Worm (Caenorhabditis elegans) whole organism, L4 larva: ENCODE measurements around the gene pgm-3.

Experiments used
- F26F4.8 ChIP-seq: fragments of 200-800 bp; sonication (Bioruptor generic); conservative IDR thresholded peaks from 2 replicates; pipeline ENCODE4 v1.3.6; 2022; ENCODE audit warnings: missing genetic modification characterization, missing compliant biosample characterization
- R02D3.7 ChIP-seq: fragments of 150-350 bp; sonication (generic microtip); optimal IDR thresholded peaks from 3 replicates; lab custom pipeline; 2014; ENCODE audit warnings: missing biosample characterization, missing genetic modification characterization
- T20F7.1 ChIP-seq: fragments of 200-800 bp; sonication (Bioruptor generic); optimal IDR thresholded peaks from 2 replicates; lab custom pipeline; 2018; ENCODE audit warnings: mild to moderate bottlenecking, missing genetic modification characterization, missing compliant biosample characterization
- Y5F2A.4 ChIP-seq: fragments of 200-800 bp; sonication (Bioruptor generic); optimal IDR thresholded peaks from 2 replicates; lab custom pipeline; 2018; ENCODE audit warnings: mild to moderate bottlenecking, missing genetic modification characterization, missing compliant biosample characterization
- Y75B8A.6 ChIP-seq: fragments of 200-800 bp; sonication (Bioruptor generic); IDR thresholded peaks from 2 replicates; pipeline ENCODE4 v1.3.6; 2022; ENCODE audit warnings: missing genetic modification reagents, missing genetic modification characterization, missing compliant biosample characterization
- ZK337.2 ChIP-seq: fragments of 200-800 bp; sonication (Bioruptor generic); IDR thresholded peaks from 2 replicates; pipeline ENCODE4 v1.3.6; 2022; ENCODE audit warnings: missing genetic modification reagents, missing genetic modification characterization, missing compliant biosample characterization
- aha-1 ChIP-seq: fragments of 150-350 bp; peaks from one replicate; lab custom pipeline; 2014; ENCODE audit warnings: missing biosample characterization, missing genetic modification characterization
- ces-1 ChIP-seq: fragments of 150-350 bp; sonication (generic microtip); optimal IDR thresholded peaks from 4 replicates; lab custom pipeline; 2014; ENCODE audit warnings: missing biosample characterization, missing genetic modification reagents, missing genetic modification characterization
- cey-2 ChIP-seq: sonication (generic microtip); optimal IDR thresholded peaks from 3 replicates; lab custom pipeline; 2017; ENCODE audit warnings: missing genetic modification characterization, mild to moderate bottlenecking, missing compliant biosample characterization, antibody characterized with exemption, borderline replicate concordance; ENCODE audit not compliant: insufficient read depth
- daf-16 ChIP-seq, 3 experiments: sonication (generic microtip); optimal IDR thresholded peaks; 2 replicates each; lab custom pipeline; 2016 to 2017; ENCODE audit warnings: missing genetic modification characterization in 3 of 3, missing genetic modification reagents in 3 of 3, mild to moderate bottlenecking in 2 of 3, missing compliant biosample characterization in 2 of 3, missing biosample characterization in 1 of 3, moderate library complexity in 1 of 3
- daf-8 ChIP-seq: fragments of 200-800 bp; sonication (Bioruptor generic); IDR thresholded peaks from 2 replicates; pipeline ENCODE4 v1.3.6; 2022; ENCODE audit warnings: missing genetic modification characterization, missing compliant biosample characterization
- dpl-1 ChIP-seq: fragments of 150-350 bp; optimal IDR thresholded peaks from 2 replicates; lab custom pipeline; 2014; ENCODE audit warnings: missing biosample characterization, missing genetic modification reagents, missing genetic modification characterization
- duxl-1 ChIP-seq: sonication (generic microtip); optimal IDR thresholded peaks from 2 replicates; lab custom pipeline; 2016; ENCODE audit warnings: mild to moderate bottlenecking, missing genetic modification characterization, moderate library complexity, missing compliant biosample characterization; ENCODE audit not compliant: poor library complexity
- egl-43 ChIP-seq: fragments of 200-800 bp; sonication (Bioruptor generic); IDR thresholded peaks from 2 replicates; pipeline ENCODE4 v1.3.6; 2022; ENCODE audit warnings: missing genetic modification reagents, missing genetic modification characterization, missing compliant biosample characterization
- fkh-10 ChIP-seq: fragments of 150-350 bp; optimal IDR thresholded peaks from 2 replicates; lab custom pipeline; 2014; ENCODE audit warnings: missing biosample characterization, missing genetic modification reagents, missing genetic modification characterization
- hif-1 ChIP-seq, 2 experiments: sonication (generic microtip); optimal IDR thresholded peaks; 2 replicates each; lab custom pipeline; 2016 to 2017; ENCODE audit warnings: missing compliant biosample characterization in 2 of 2, missing genetic modification characterization in 2 of 2, missing genetic modification reagents in 2 of 2, missing genotype in 2 of 2, mild to moderate bottlenecking in 1 of 2
- hlh-11 ChIP-seq: fragments of 200-800 bp; sonication (Bioruptor generic); optimal IDR thresholded peaks from 2 replicates; lab custom pipeline; 2018; ENCODE audit warnings: mild to moderate bottlenecking, missing genetic modification characterization, missing compliant biosample characterization
- hmg-1.1 ChIP-seq: fragments of 200-800 bp; sonication (Bioruptor generic); IDR thresholded peaks from 2 replicates; pipeline ENCODE4 v1.3.6; 2022; ENCODE audit warnings: missing genetic modification reagents, missing genetic modification characterization, missing compliant biosample characterization
- jun-1 ChIP-seq: fragments of 150-350 bp; optimal IDR thresholded peaks from 2 replicates; lab custom pipeline; 2014; ENCODE audit warnings: missing biosample characterization, missing genetic modification reagents, missing genetic modification characterization
- lim-7 ChIP-seq: fragments of 200-800 bp; sonication (Bioruptor generic); IDR thresholded peaks from 2 replicates; pipeline ENCODE4 v1.3.6; 2022; ENCODE audit warnings: missing genetic modification characterization, missing compliant biosample characterization
- lin-1 ChIP-seq: fragments of 200-800 bp; sonication (Bioruptor generic); IDR thresholded peaks from 2 replicates; pipeline ENCODE4 v1.3.6; 2022; ENCODE audit warnings: missing genetic modification reagents, missing genetic modification characterization, missing compliant biosample characterization
- lin-13 ChIP-seq: fragments of 150-350 bp; optimal IDR thresholded peaks from 2 replicates; lab custom pipeline; 2014; ENCODE audit warnings: missing biosample characterization, missing genetic modification reagents, missing genetic modification characterization
- lin-29 ChIP-seq: fragments of 200-800 bp; sonication (Bioruptor generic); IDR thresholded peaks from 2 replicates; pipeline ENCODE4 v1.3.6; 2022; ENCODE audit warnings: missing genetic modification reagents, missing genetic modification characterization, missing compliant biosample characterization
- lir-3 ChIP-seq: sonication (generic microtip); optimal IDR thresholded peaks from 2 replicates; lab custom pipeline; 2016; ENCODE audit warnings: mild to moderate bottlenecking, missing genetic modification characterization, missing compliant biosample characterization
- lsy-2 ChIP-seq, 2 experiments: fragments of 150-350 bp in 1 of 2; sonication (generic microtip) in 1 of 2; optimal IDR thresholded peaks; 2 replicates each; lab custom pipeline; 2014 to 2017; ENCODE audit warnings: missing biosample characterization in 2 of 2, missing genetic modification characterization in 2 of 2
- mdt-29 ChIP-seq: fragments of 200-800 bp; sonication (Bioruptor generic); IDR thresholded peaks from 2 replicates; pipeline ENCODE4 v1.3.6; 2022; ENCODE audit warnings: missing genetic modification reagents, missing genetic modification characterization, missing compliant biosample characterization
- nhr-102 ChIP-seq: sonication (generic microtip); optimal IDR thresholded peaks from 2 replicates; lab custom pipeline; 2016; ENCODE audit warnings: mild to moderate bottlenecking, missing genetic modification characterization, moderate library complexity, missing compliant biosample characterization
- nhr-28 ChIP-seq: fragments of 150-350 bp; optimal IDR thresholded peaks from 2 replicates; lab custom pipeline; 2014; ENCODE audit warnings: missing biosample characterization, missing genetic modification characterization
- nhr-76 ChIP-seq: fragments of 150-350 bp; optimal IDR thresholded peaks from 2 replicates; lab custom pipeline; 2014; ENCODE audit warnings: missing biosample characterization, missing genetic modification characterization
- pqm-1 ChIP-seq: sonication (generic microtip); optimal IDR thresholded peaks from 2 replicates; lab custom pipeline; 2017; ENCODE audit warnings: missing biosample characterization, missing genetic modification characterization
- snpc-1.2 ChIP-seq: fragments of 200-800 bp; sonication (Bioruptor generic); IDR thresholded peaks from 2 replicates; pipeline ENCODE4 v1.3.6; 2022; ENCODE audit warnings: missing genetic modification reagents, missing genetic modification characterization, missing compliant biosample characterization
- snpc-4 ChIP-seq: fragments of 150-350 bp; optimal IDR thresholded peaks from 2 replicates; lab custom pipeline; 2014; ENCODE audit warnings: missing biosample characterization, missing genetic modification characterization
- spr-1 ChIP-seq: sonication (generic microtip); optimal IDR thresholded peaks from 2 replicates; lab custom pipeline; 2016; ENCODE audit warnings: mild to moderate bottlenecking, missing genetic modification characterization, missing compliant biosample characterization
- spr-3 ChIP-seq: fragments of 200-800 bp; sonication (Bioruptor generic); optimal IDR thresholded peaks from 2 replicates; lab custom pipeline; 2018; ENCODE audit warnings: mild to moderate bottlenecking, missing genetic modification characterization, missing compliant biosample characterization
- unc-39 ChIP-seq: sonication (generic microtip); optimal IDR thresholded peaks from 2 replicates; lab custom pipeline; 2017; ENCODE audit warnings: missing biosample characterization, missing genetic modification characterization
- unc-62 ChIP-seq, 3 experiments: fragments of 150-350 bp in 1 of 3; sonication (generic microtip); optimal IDR thresholded peaks in 2 of 3; peaks in 1 of 3; 1 replicate in 1 of 3; 2 replicates in 2 of 3; lab custom pipeline; 2014 to 2017; ENCODE audit warnings: missing biosample characterization in 3 of 3, missing genetic modification characterization in 3 of 3, missing genetic modification reagents in 3 of 3, missing genotype in 1 of 3
- zag-1 ChIP-seq: fragments of 150-350 bp; optimal IDR thresholded peaks from 2 replicates; lab custom pipeline; 2014; ENCODE audit warnings: missing biosample characterization, missing genetic modification characterization
- ztf-11 ChIP-seq: fragments of 150-350 bp; optimal IDR thresholded peaks from 2 replicates; lab custom pipeline; 2014; ENCODE audit warnings: missing biosample characterization, missing genetic modification characterization

pgm-3 gene

DNA sequence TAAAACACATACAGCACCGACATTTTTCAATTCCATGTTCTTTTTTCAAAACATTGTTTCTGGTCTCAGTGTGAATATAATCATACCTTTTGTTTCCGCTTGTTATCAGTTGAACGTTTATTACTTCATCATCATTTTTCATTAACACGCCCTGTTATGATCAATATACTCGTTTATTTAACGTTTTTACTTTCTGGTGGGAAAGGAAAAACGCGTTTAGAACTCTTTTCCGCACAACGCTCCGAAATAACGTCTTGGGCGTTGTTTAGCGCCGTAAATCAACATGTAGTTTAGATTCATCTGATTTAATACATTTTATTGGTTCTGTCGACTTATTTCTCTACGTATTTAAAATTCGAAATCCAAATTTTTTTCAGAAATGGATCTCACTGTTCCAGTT is at the start of gene pgm-3:
TSS of gene pgm-3 (plus strand) at position 378 of the 400 bp plus-strand sequence.
- peak; percentile 84 for TF ChIP-seq T20F7.1 (GFP tag; lab: Kevin White, UChicago)
- TF ChIP-seq snpc-4: no peak
- TF ChIP-seq F26F4.8 (GFP tag; lab: Robert Waterston, UW): no peak
- TF ChIP-seq ztf-11: no peak
- no peak for TF ChIP-seq unc-62 (GFP tag; optimal IDR thresholded peaks at IDR 0.05 in 1 of 2; lab: Kevin White, UChicago)
- TF ChIP-seq unc-62 (tag; optimal IDR thresholded peaks at IDR 0.05; lab: Kevin White, UChicago): no peak
- TF ChIP-seq daf-16 (GFP tag; optimal IDR thresholded peaks at IDR 0.05; lab: Kevin White, UChicago): no peak
- peak; percentile 77 for TF ChIP-seq daf-16 (tag; optimal IDR thresholded peaks at IDR 0.05; lab: Kevin White, UChicago)
- peak; percentile 63 for TF ChIP-seq pqm-1 (tag; lab: Kevin White, UChicago)
- TF ChIP-seq spr-1 (tag; lab: Kevin White, UChicago): no peak
- TF ChIP-seq egl-43 (GFP tag; lab: Robert Waterston, UW): no peak
- peak; percentile 15 for TF ChIP-seq R02D3.7
- no peak for TF ChIP-seq fkh-10
- no peak for TF ChIP-seq lim-7 (GFP tag; lab: Robert Waterston, UW)
- TF ChIP-seq lin-13 (GFP tag; lab: Kevin White, UChicago): no peak
- TF ChIP-seq hmg-1.1 (GFP tag; lab: Robert Waterston, UW): no peak
- TF ChIP-seq mdt-29 (GFP tag; lab: Robert Waterston, UW): no peak
- TF ChIP-seq hlh-11: peak; percentile 22
- TF ChIP-seq nhr-28 (tag; lab: Kevin White, UChicago): peak; percentile 64
- no peak for TF ChIP-seq ces-1 (GFP tag; lab: Kevin White, UChicago)
- no peak for TF ChIP-seq lin-29 (GFP tag; lab: Robert Waterston, UW)
- no peak for TF ChIP-seq spr-3 (GFP tag; lab: Kevin White, UChicago)
- TF ChIP-seq, all 104 proteins: peak for 6

DNA sequence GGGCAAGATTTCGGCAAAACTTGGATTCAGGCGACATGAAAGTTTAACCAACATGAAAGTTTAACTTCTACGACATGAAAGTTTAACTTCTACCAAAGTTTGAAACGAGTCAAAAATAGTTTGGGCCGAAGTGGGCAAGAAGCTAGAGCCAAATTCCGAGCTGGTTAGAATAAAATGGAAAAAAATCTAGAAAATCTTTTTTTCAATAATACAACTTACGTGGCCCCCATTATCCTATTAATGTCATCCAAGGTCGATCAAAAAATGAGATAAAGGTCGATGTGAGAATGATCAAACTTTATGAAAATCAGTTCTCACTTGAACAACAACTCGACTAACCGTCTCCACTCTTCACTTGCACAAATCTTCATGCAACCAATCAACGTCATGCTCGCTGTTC is 48.2 kb upstream of the pgm-3 start, which contains the start of gene F08B4.8:
TSS of gene F08B4.8 (plus strand) at position 301 of the 400 bp plus-strand sequence.
- TF ChIP-seq dpl-1 (GFP tag; lab: Kevin White, UChicago) (no peak), Y75B8A.6 (no peak), spr-3 (GFP tag; lab: Kevin White, UChicago) (no peak), unc-39 (tag; lab: Kevin White, UChicago) (no peak), hif-1 (tag; optimal IDR thresholded peaks at IDR 0.05; lab: Kevin White, UChicago) (no peak), R02D3.7 (no peak), daf-8 (GFP tag; lab: Robert Waterston, UW) (no peak), nhr-76 (tag; lab: Kevin White, UChicago) (no peak), zag-1 (no peak), lin-13 (GFP tag; lab: Kevin White, UChicago) (no peak), lim-7 (GFP tag; lab: Robert Waterston, UW) (no peak), snpc-1.2 (no peak), aha-1 (tag; lab: Kevin White, UChicago) (no peak)

DNA sequence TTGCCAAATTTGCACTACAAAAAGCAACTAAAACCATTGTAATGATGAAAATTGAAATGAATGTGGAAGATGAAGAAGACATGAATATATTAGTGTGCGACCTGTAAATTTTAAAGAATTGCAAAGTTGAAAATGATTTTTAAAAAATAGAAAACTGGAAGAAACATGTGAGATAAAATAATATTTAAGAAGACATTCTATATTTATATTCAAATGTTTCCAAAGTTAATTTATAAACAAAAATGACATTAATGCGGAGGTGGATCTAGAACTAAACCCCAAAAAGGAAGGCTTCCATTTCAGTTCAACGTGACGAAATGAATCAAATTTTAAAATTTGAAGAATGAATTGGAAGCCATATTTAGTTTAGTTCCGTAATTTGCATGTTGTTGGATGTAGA is 46.3 kb upstream of the pgm-3 start, which contains the start of gene nlp-60:
TSS of gene nlp-60 (minus strand) at position 101 of the 400 bp plus-strand sequence.
- TF ChIP-seq spr-3 (GFP tag; lab: Kevin White, UChicago): no peak
- no peak for TF ChIP-seq ZK337.2 (GFP tag; lab: Robert Waterston, UW)
- no peak for TF ChIP-seq duxl-1 (tag; lab: Kevin White, UChicago)
- no peak for TF ChIP-seq nhr-102 (tag; lab: Kevin White, UChicago)
- no peak for TF ChIP-seq lin-1 (GFP tag; lab: Robert Waterston, UW)
- TF ChIP-seq jun-1 (tag; lab: Kevin White, UChicago): no peak
- TF ChIP-seq, all 104 proteins: peak for 0

DNA sequence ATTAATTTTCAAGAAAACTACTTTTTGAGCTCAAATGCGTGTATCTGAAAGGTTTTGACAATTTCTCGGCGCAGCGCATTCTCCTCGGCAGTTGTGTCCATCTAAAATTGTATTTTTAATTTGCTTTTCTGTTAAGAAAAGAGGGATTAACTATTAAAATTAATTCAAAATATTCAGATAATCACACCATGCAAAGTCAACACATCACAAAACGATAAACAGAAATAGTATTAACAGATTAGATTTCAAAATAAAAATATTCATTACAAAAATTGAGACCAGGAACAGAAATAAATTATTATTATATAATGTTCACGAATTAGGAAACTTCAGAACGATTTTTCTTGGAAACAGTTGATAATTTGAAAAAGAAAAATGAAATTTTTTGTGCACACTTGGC is 39.0 kb upstream of the pgm-3 start, which contains the start of gene pole-2:
TSS of gene pole-2 (minus strand) at position 101 of the 400 bp plus-strand sequence.
- TF ChIP-seq lir-3 (no peak), Y5F2A.4 (GFP tag; lab: Kevin White, UChicago) (no peak), Y75B8A.6 (no peak), fkh-10 (no peak), cey-2 (tag; lab: Kevin White, UChicago) (no peak), lsy-2 (tag; optimal IDR thresholded peaks at IDR 0.05; lab: Kevin White, UChicago) (no peak), hmg-1.1 (GFP tag; lab: Robert Waterston, UW) (no peak)
